Comparison of ENCODE assay signal across 2 worm cellular contexts in genomic region chrII:11925203-11925602, ce11.
TF ChIP-seq lines count a peak whose summit lies in the region.

No protein-coding gene starts in this region.

TF ChIP-seq in whole organism, L3 larva, 47 proteins besides CTCF, POLR2A, EP300 and RAD21:
- no peak for TF ChIP-seq ztf-4 (tag; optimal IDR thresholded peaks at IDR 0.05; lab: Kevin White, UChicago)
- TF ChIP-seq pha-4 (tag; optimal IDR thresholded peaks at IDR 0.05; lab: Kevin White, UChicago) = peak; percentile 59
- TF ChIP-seq nhr-43 (tag; optimal IDR thresholded peaks at IDR 0.05; lab: Kevin White, UChicago; ENCODE audit: poor library complexity, severe bottlenecking) = no peak
- TF ChIP-seq lsy-12 (tag; optimal IDR thresholded peaks at IDR 0.05; lab: Kevin White, UChicago) = no peak

TF ChIP-seq in whole organism, L4 larva, 104 proteins besides CTCF, POLR2A, EP300 and RAD21:
- TF ChIP-seq unc-62 (GFP tag; optimal IDR thresholded peaks at IDR 0.05 in 1 of 2; lab: Kevin White, UChicago) (peak in 1 of 2 experiments; percentile 12), unc-62 (tag; optimal IDR thresholded peaks at IDR 0.05; lab: Kevin White, UChicago) (no peak), tra-1 (GFP tag; IDR thresholded peaks at IDR 0.05; lab: Robert Waterston, UW) (no peak), aha-1 (tag; lab: Kevin White, UChicago) (peak; percentile 87), pha-4 (GFP tag; IDR thresholded peaks at IDR 0.05; lab: Robert Waterston, UW) (no peak), pha-4 (tag; optimal IDR thresholded peaks at IDR 0.05; lab: Kevin White, UChicago) (peak; percentile 27), madf-9 (GFP tag; conservative IDR thresholded peaks at IDR 0.05; lab: Robert Waterston, UW) (no peak)
